Fruit fly (Drosophila melanogaster): ENCODE results near the gene mbf1.

mbf1 gene

dm6 chr3L:16612972-16613371 is 38.7 kb downstream of the mbf1 start:
- TF ChIP-seq slou (GFP tag; optimal IDR thresholded peaks at IDR 0.05) (no peak), CG15514 (GFP tag; optimal IDR thresholded peaks at IDR 0.05) (peak; percentile 6), Adf1 (GFP tag; IDR thresholded peaks at IDR 0.05) (no peak), CG1024 (GFP tag; IDR thresholded peaks at IDR 0.05) (no peak), Stat92E (GFP tag; optimal IDR thresholded peaks at IDR 0.05) (no peak), Six4 (GFP tag; optimal IDR thresholded peaks at IDR 0.05) (no peak), MBD-R2 (GFP tag; IDR thresholded peaks at IDR 0.05) (peak; percentile 25; the same call in 1 of the 2 replicates), CG7928 (GFP tag; optimal IDR thresholded peaks at IDR 0.05) (peak; percentile 88), mld (GFP tag; IDR thresholded peaks at IDR 0.05; ENCODE audit: partially characterized antibody) (0 out of 3 replicates have a peak, but pooled peaks have one; percentile 13), mam (GFP tag; optimal IDR thresholded peaks at IDR 0.05) (peak; percentile 18), org-1 (GFP tag; optimal IDR thresholded peaks at IDR 0.05) (no peak), Spps (tag; optimal IDR thresholded peaks at IDR 0.05) (no peak), CG3995 (GFP tag; optimal IDR thresholded peaks at IDR 0.05) (peak; percentile 72), chif (GFP tag; optimal IDR thresholded peaks at IDR 0.05) (no peak), CG16779 (GFP tag; IDR thresholded peaks at IDR 0.05) (no peak), CG13287 (GFP tag; IDR thresholded peaks at IDR 0.05; ENCODE audit: partially characterized antibody) (no peak), kay (GFP tag; optimal IDR thresholded peaks at IDR 0.05) (peak; percentile 62), CG6654 (GFP tag; optimal IDR thresholded peaks at IDR 0.05) (no peak), zen (tag; optimal IDR thresholded peaks at IDR 0.05) (no peak), ttk (GFP tag; IDR thresholded peaks at IDR 0.05) (no peak), bbx (GFP tag; IDR thresholded peaks at IDR 0.05; ENCODE audit: partially characterized antibody) (no peak), Dbx (GFP tag; IDR thresholded peaks at IDR 0.05) (peak; percentile 51; the same call in 1 of the 3 replicates), Sry-δ (GFP tag; optimal IDR thresholded peaks at IDR 0.05) (no peak), Hr39 (optimal IDR thresholded peaks at IDR 0.05) (no peak), wor (GFP tag; IDR thresholded peaks at IDR 0.05) (no peak), grau (tag; optimal IDR thresholded peaks at IDR 0.05) (peak; percentile 0), CG7556 (GFP tag; optimal IDR thresholded peaks at IDR 0.05) (no peak), CG12155 (GFP tag; optimal IDR thresholded peaks at IDR 0.05) (no peak), Ptx1 (GFP tag; IDR thresholded peaks at IDR 0.05) (no peak), Hmx (GFP tag; optimal IDR thresholded peaks at IDR 0.05) (no peak), cwo (GFP tag; optimal IDR thresholded peaks at IDR 0.05) (peak; percentile 25), tll (GFP tag; optimal IDR thresholded peaks at IDR 0.05) (no peak), sc (optimal IDR thresholded peaks at IDR 0.05) (no peak), sc (GFP tag; optimal IDR thresholded peaks at IDR 0.05) (no peak), sob (GFP tag; IDR thresholded peaks at IDR 0.05) (peak; percentile 35; the same call in 1 of the 2 replicates), Lpt (GFP tag; optimal IDR thresholded peaks at IDR 0.05) (no peak), da (GFP tag; optimal IDR thresholded peaks at IDR 0.05) (no peak), CG2120 (GFP tag; optimal IDR thresholded peaks at IDR 0.05) (peak; percentile 41), scrt (GFP tag; optimal IDR thresholded peaks at IDR 0.05) (no peak), dmrt99B (tag; optimal IDR thresholded peaks at IDR 0.05) (no peak), CG34376 (GFP tag; optimal IDR thresholded peaks at IDR 0.05) (peak; percentile 27), CG5245 (GFP tag; optimal IDR thresholded peaks at IDR 0.05) (no peak), CG7987 (GFP tag; optimal IDR thresholded peaks at IDR 0.05) (no peak), Sox102F (GFP tag; optimal IDR thresholded peaks at IDR 0.05) (no peak), row (GFP tag; IDR thresholded peaks at IDR 0.05) (peak; percentile 34; the same call in 2 of the 3 replicates), Neu2 (GFP tag; optimal IDR thresholded peaks at IDR 0.05; ENCODE audit: borderline replicate concordance) (no peak), CG1792 (GFP tag; optimal IDR thresholded peaks at IDR 0.05) (no peak), CG14710 (tag; optimal IDR thresholded peaks at IDR 0.05) (no peak), seq (GFP tag; IDR thresholded peaks at IDR 0.05) (no peak), al (GFP tag; IDR thresholded peaks at IDR 0.05) (0 out of 2 replicates have a peak, but pooled peaks have one; percentile 31), sd (tag; optimal IDR thresholded peaks at IDR 0.05) (peak; percentile 94), CG8924 (tag; optimal IDR thresholded peaks at IDR 0.05) (peak; percentile 18)

Measured in whole organism, embryonic.